Fruit fly (Drosophila melanogaster): ENCODE measurements around the gene nis.

nis gene

dm6 chr2L:1624750-1625149 lies 37.8 kb upstream of the nis start (continued):
- TF ChIP-seq Dek (tag; optimal IDR thresholded peaks at IDR 0.05) (peak; percentile 77), nau (GFP tag; optimal IDR thresholded peaks at IDR 0.05) (peak; percentile 44), CG10366 (GFP tag; IDR thresholded peaks at IDR 0.05) (peak; percentile 85), CG14965 (GFP tag; optimal IDR thresholded peaks at IDR 0.05; ENCODE audit: borderline replicate concordance) (no peak), btn (GFP tag; optimal IDR thresholded peaks at IDR 0.05) (peak; percentile 23), emc (GFP tag; optimal IDR thresholded peaks at IDR 0.05) (peak; percentile 10), tna (GFP tag; IDR thresholded peaks at IDR 0.05; ENCODE audit: partially characterized antibody) (no peak), HmgZ (tag; optimal IDR thresholded peaks at IDR 0.05) (peak; percentile 77), CG10147 (GFP tag; optimal IDR thresholded peaks at IDR 0.05) (peak; percentile 80), sim (GFP tag; IDR thresholded peaks at IDR 0.05) (0 out of 2 replicates have a peak, but pooled peaks have one; percentile 40), MBD-R2 (GFP tag; IDR thresholded peaks at IDR 0.05) (peak; percentile 74; the same call in 1 of the 2 replicates), insv (GFP tag; optimal IDR thresholded peaks at IDR 0.05) (no peak), Vsx1 (GFP tag; optimal IDR thresholded peaks at IDR 0.05) (no peak), ken (GFP tag; IDR thresholded peaks at IDR 0.05) (peak; percentile 90), Chrac-16 (GFP tag; optimal IDR thresholded peaks at IDR 0.05) (peak; percentile 72), gt (GFP tag; IDR thresholded peaks at IDR 0.05) (peak; percentile 34; the same call in 1 of the 2 replicates), CG11695 (GFP tag; IDR thresholded peaks at IDR 0.05) (peak; percentile 83), disco-r (GFP tag; optimal IDR thresholded peaks at IDR 0.05) (peak; percentile 47), CG43689 (GFP tag; IDR thresholded peaks at IDR 0.05) (peak; percentile 75), CkIIα-i1 (GFP tag; IDR thresholded peaks at IDR 0.05) (0 out of 2 replicates have a peak, but pooled peaks have one; percentile 11), CG18011 (GFP tag; optimal IDR thresholded peaks at IDR 0.05) (peak; percentile 8), CG6654 (GFP tag; optimal IDR thresholded peaks at IDR 0.05) (peak; percentile 33), zf30C (GFP tag; optimal IDR thresholded peaks at IDR 0.05) (no peak), esg (GFP tag; conservative IDR thresholded peaks at IDR 0.05) (peak; percentile 82), CG6272 (GFP tag; IDR thresholded peaks at IDR 0.05) (0 out of 2 replicates have a peak, but pooled peaks have one; percentile 36), CG32767 (GFP tag; IDR thresholded peaks at IDR 0.05) (peak; percentile 65; the same call in 1 of the 2 replicates), nom (GFP tag; optimal IDR thresholded peaks at IDR 0.05) (no peak), CG7786 (GFP tag; optimal IDR thresholded peaks at IDR 0.05) (peak; percentile 79), org-1 (GFP tag; optimal IDR thresholded peaks at IDR 0.05) (peak; percentile 78), aop (GFP tag; IDR thresholded peaks at IDR 0.05) (no peak), CG18599 (GFP tag; optimal IDR thresholded peaks at IDR 0.05) (peak; percentile 93), fd102C (GFP tag; optimal IDR thresholded peaks at IDR 0.05) (no peak), cas (GFP tag; IDR thresholded peaks at IDR 0.05) (peak; percentile 31; the same call in 1 of the 2 replicates), CG18619 (GFP tag; optimal IDR thresholded peaks at IDR 0.05) (peak; percentile 68), usp (GFP tag; optimal IDR thresholded peaks at IDR 0.05) (no peak), CG5180 (GFP tag; optimal IDR thresholded peaks at IDR 0.05) (peak; percentile 22), CG13894 (tag; optimal IDR thresholded peaks at IDR 0.05) (peak; percentile 84), her (GFP tag; optimal IDR thresholded peaks at IDR 0.05) (peak; percentile 78), wdn (GFP tag; IDR thresholded peaks at IDR 0.05) (peak; percentile 87), CG2120 (GFP tag; optimal IDR thresholded peaks at IDR 0.05) (peak; percentile 93), CG17328 (GFP tag; IDR thresholded peaks at IDR 0.05) (peak; percentile 85), Atf-2 (GFP tag; optimal IDR thresholded peaks at IDR 0.05) (peak; percentile 76), Nf-YC (tag; optimal IDR thresholded peaks at IDR 0.05) (peak; percentile 26), Ets65A (GFP tag) (peak; percentile 96), eyg (GFP tag; optimal IDR thresholded peaks at IDR 0.05) (peak; percentile 52), Mad (GFP tag; optimal IDR thresholded peaks at IDR 0.05) (peak; percentile 37), CG9817 (tag; optimal IDR thresholded peaks at IDR 0.05) (peak; percentile 69), CG13775 (GFP tag; optimal IDR thresholded peaks at IDR 0.05) (peak; percentile 31), Dref (GFP tag; IDR thresholded peaks at IDR 0.05) (0 out of 2 replicates have a peak, but pooled peaks have one; percentile 23), pnt (GFP tag; optimal IDR thresholded peaks at IDR 0.05) (peak; percentile 73), HLH4C (GFP tag; IDR thresholded peaks at IDR 0.05; ENCODE audit: partially characterized antibody) (no peak)
